Fruit fly (Drosophila melanogaster) whole organism, prepupa: Measurements from ENCODE around the gene cerv.

Experiments used
- Blimp-1 ChIP-seq: fragments of 200-800 bp; sonication (Bioruptor generic); optimal IDR thresholded peaks from 3 replicates; lab custom pipeline; 2017; ENCODE audit warnings: missing biosample characterization, missing genetic modification characterization, mild to moderate bottlenecking, moderate library complexity, missing genetic modification reagents
- CG10631 ChIP-seq: fragments of 200-800 bp; sonication (Bioruptor generic); optimal IDR thresholded peaks from 2 replicates; lab custom pipeline; 2016; ENCODE audit warnings: missing biosample characterization, missing genetic modification characterization
- CG11294 ChIP-seq: fragments of 200-800 bp; sonication (Bioruptor generic); IDR thresholded peaks from 2 replicates; pipeline ENCODE4 v1.3.6; 2022; ENCODE audit warnings: missing biosample characterization, missing genetic modification characterization
- CG11762 ChIP-seq: fragments of 200-800 bp; sonication (Bioruptor generic); optimal IDR thresholded peaks from 3 replicates; lab custom pipeline; 2016; ENCODE audit warnings: missing biosample characterization, missing genetic modification characterization; ENCODE audit not compliant: insufficient read depth
- CG11902 ChIP-seq: fragments of 200-800 bp; sonication (Bioruptor generic); optimal IDR thresholded peaks from 3 replicates; lab custom pipeline; 2016; ENCODE audit warnings: missing biosample characterization, missing genetic modification characterization
- CG15336 ChIP-seq: fragments of 200-800 bp; sonication (Bioruptor generic); IDR thresholded peaks from 2 replicates; pipeline ENCODE4 v1.3.6; 2022; ENCODE audit warnings: missing biosample characterization, missing genetic modification characterization
- CG3032 ChIP-seq: fragments of 200-800 bp; optimal IDR thresholded peaks from 2 replicates; lab custom pipeline; 2019; ENCODE audit warnings: missing biosample characterization, mild to moderate bottlenecking, missing genetic modification characterization, moderate library complexity
- CG31627 ChIP-seq: fragments of 200-800 bp; sonication (Bioruptor generic); optimal IDR thresholded peaks from 3 replicates; lab custom pipeline; 2016; ENCODE audit warnings: missing biosample characterization, missing genetic modification characterization
- CG32006 ChIP-seq: fragments of 200-800 bp; sonication (Bioruptor generic); optimal IDR thresholded peaks from 3 replicates; lab custom pipeline; 2017; ENCODE audit warnings: missing biosample characterization, mild to moderate bottlenecking, missing genetic modification characterization
- CG34406 ChIP-seq: fragments of 200-800 bp; sonication (Bioruptor generic); optimal IDR thresholded peaks from 3 replicates; lab custom pipeline; 2016; ENCODE audit warnings: missing biosample characterization, missing genetic modification characterization
- CG3919 ChIP-seq: fragments of 200-800 bp; sonication (Bioruptor generic); optimal IDR thresholded peaks from 3 replicates; lab custom pipeline; 2016; ENCODE audit warnings: missing biosample characterization, missing genetic modification characterization
- CG4318 ChIP-seq: fragments of 200-800 bp; sonication (Bioruptor generic); optimal IDR thresholded peaks from 3 replicates; lab custom pipeline; 2017; ENCODE audit warnings: missing biosample characterization, mild to moderate bottlenecking, missing genetic modification characterization
- CG6163 ChIP-seq: fragments of 200-800 bp; sonication (Bioruptor generic); IDR thresholded peaks from 3 replicates; pipeline ENCODE4 v1.3.6; 2022; ENCODE audit warnings: missing biosample characterization, missing genetic modification characterization
- CG6276 ChIP-seq: fragments of 200-800 bp; sonication (Bioruptor generic); optimal IDR thresholded peaks from 2 replicates; lab custom pipeline; 2017; ENCODE audit warnings: missing biosample characterization, mild to moderate bottlenecking, missing genetic modification characterization
- CG6808 ChIP-seq: fragments of 200-800 bp; sonication (Bioruptor generic); optimal IDR thresholded peaks from 3 replicates; lab custom pipeline; 2017; ENCODE audit warnings: missing biosample characterization, missing genetic modification characterization, mild to moderate bottlenecking, moderate library complexity, missing genetic modification reagents
- CG6854 ChIP-seq: fragments of 200-800 bp; sonication (Bioruptor generic); optimal IDR thresholded peaks from 2 replicates; lab custom pipeline; 2017; ENCODE audit warnings: missing biosample characterization, mild to moderate bottlenecking, missing genetic modification characterization
- CG7368 ChIP-seq: fragments of 200-800 bp; sonication (Bioruptor generic); optimal IDR thresholded peaks from 3 replicates; lab custom pipeline; 2016; ENCODE audit warnings: missing biosample characterization, missing genetic modification characterization
- CG8119 ChIP-seq: fragments of 200-800 bp; sonication (Bioruptor generic); IDR thresholded peaks from 3 replicates; pipeline ENCODE4 v1.3.6; 2022; ENCODE audit warnings: missing biosample characterization, missing genetic modification characterization
- CG8319 ChIP-seq: fragments of 200-800 bp; sonication (Bioruptor generic); optimal IDR thresholded peaks from 3 replicates; lab custom pipeline; 2016; ENCODE audit warnings: missing biosample characterization, missing genetic modification characterization
- CG8632 ChIP-seq: fragments of 200-800 bp; sonication (Bioruptor generic); optimal IDR thresholded peaks from 3 replicates; lab custom pipeline; 2016; ENCODE audit warnings: missing biosample characterization, missing genetic modification characterization
- CG9139 ChIP-seq: fragments of 200-800 bp; sonication (Bioruptor generic); optimal IDR thresholded peaks from 3 replicates; lab custom pipeline; 2017; ENCODE audit warnings: missing biosample characterization, mild to moderate bottlenecking, missing genetic modification characterization
- Eip75B ChIP-seq: fragments of 200-800 bp; sonication (Bioruptor generic); optimal IDR thresholded peaks from 3 replicates; lab custom pipeline; 2016; ENCODE audit warnings: missing biosample characterization, missing genetic modification characterization
- Eip93F ChIP-seq: fragments of 200-800 bp; sonication (Bioruptor generic); optimal IDR thresholded peaks from 2 replicates; lab custom pipeline; 2016; ENCODE audit warnings: missing biosample characterization, mild to moderate bottlenecking, missing genetic modification characterization
- Ets21C ChIP-seq: fragments of 200-800 bp; sonication (Bioruptor generic); optimal IDR thresholded peaks from 3 replicates; lab custom pipeline; 2016; ENCODE audit warnings: missing biosample characterization, missing genetic modification characterization
- Ets96B ChIP-seq: fragments of 200-800 bp; optimal IDR thresholded peaks from 2 replicates; lab custom pipeline; 2019; ENCODE audit warnings: missing biosample characterization, mild to moderate bottlenecking, missing genetic modification characterization, moderate library complexity
- Hr39 ChIP-seq: fragments of 200-800 bp; sonication (Bioruptor generic); optimal IDR thresholded peaks from 2 replicates; lab custom pipeline; 2016; ENCODE audit warnings: missing biosample characterization, missing genetic modification characterization
- Lpt ChIP-seq: fragments of 200-800 bp; sonication (Bioruptor generic); optimal IDR thresholded peaks from 3 replicates; lab custom pipeline; 2016; ENCODE audit warnings: missing biosample characterization, missing genetic modification characterization
- Met ChIP-seq: fragments of 200-800 bp; sonication (Bioruptor generic); optimal IDR thresholded peaks from 3 replicates; lab custom pipeline; 2016; ENCODE audit warnings: missing biosample characterization, missing genetic modification characterization
- Smox ChIP-seq: fragments of 200-800 bp; sonication (Bioruptor generic); optimal IDR thresholded peaks from 3 replicates; lab custom pipeline; 2016; ENCODE audit warnings: missing biosample characterization, missing genetic modification characterization
- Sox14 ChIP-seq: fragments of 200-800 bp; sonication (Bioruptor generic); optimal IDR thresholded peaks from 3 replicates; lab custom pipeline; 2016; ENCODE audit warnings: missing biosample characterization, missing genetic modification characterization
- achi ChIP-seq: fragments of 200-800 bp; sonication (Bioruptor generic); optimal IDR thresholded peaks from 3 replicates; lab custom pipeline; 2016; ENCODE audit warnings: missing biosample characterization, missing genetic modification characterization
- cyc ChIP-seq: fragments of 200-800 bp; sonication (Bioruptor generic); optimal IDR thresholded peaks from 3 replicates; lab custom pipeline; 2016; ENCODE audit warnings: missing biosample characterization, missing genetic modification characterization
- dac ChIP-seq: fragments of 200-800 bp; sonication (Bioruptor generic); optimal IDR thresholded peaks from 2 replicates; lab custom pipeline; 2017; ENCODE audit warnings: missing biosample characterization, mild to moderate bottlenecking, missing genetic modification characterization
- dsx ChIP-seq: fragments of 200-800 bp; optimal IDR thresholded peaks from 3 replicates; lab custom pipeline; 2019; ENCODE audit warnings: missing biosample characterization, mild to moderate bottlenecking, missing genetic modification characterization, moderate library complexity; ENCODE audit not compliant: poor library complexity, severe bottlenecking
- eg ChIP-seq: fragments of 200-800 bp; sonication (Bioruptor generic); IDR thresholded peaks from 3 replicates; pipeline ENCODE4 v1.3.6; 2022; ENCODE audit warnings: missing biosample characterization, missing genetic modification characterization
- esn ChIP-seq: fragments of 200-800 bp; sonication (Bioruptor generic); optimal IDR thresholded peaks from 2 replicates; lab custom pipeline; 2016; ENCODE audit warnings: missing biosample characterization, mild to moderate bottlenecking, missing genetic modification characterization, moderate library complexity
- fd59A ChIP-seq: fragments of 200-800 bp; sonication (Bioruptor generic); optimal IDR thresholded peaks from 2 replicates; lab custom pipeline; 2017; ENCODE audit warnings: missing biosample characterization, mild to moderate bottlenecking, missing genetic modification characterization, missing genetic modification reagents
- fd85E ChIP-seq: fragments of 200-800 bp; sonication (Bioruptor generic); optimal IDR thresholded peaks from 3 replicates; lab custom pipeline; 2016; ENCODE audit warnings: missing biosample characterization, missing genetic modification characterization
- fkh ChIP-seq: fragments of 200-800 bp; sonication (Bioruptor generic); optimal IDR thresholded peaks from 3 replicates; lab custom pipeline; 2017; ENCODE audit warnings: missing biosample characterization, mild to moderate bottlenecking, missing genetic modification characterization, moderate library complexity
- lz ChIP-seq: fragments of 200-800 bp; sonication (Bioruptor generic); optimal IDR thresholded peaks from 3 replicates; lab custom pipeline; 2016; ENCODE audit warnings: missing biosample characterization, missing genetic modification characterization
- net ChIP-seq: fragments of 200-800 bp; sonication (Bioruptor generic); optimal IDR thresholded peaks from 3 replicates; lab custom pipeline; 2016; ENCODE audit warnings: missing biosample characterization, missing genetic modification characterization
- pdm3 ChIP-seq: fragments of 200-800 bp; sonication (Bioruptor generic); optimal IDR thresholded peaks from 3 replicates; lab custom pipeline; 2016; ENCODE audit warnings: missing biosample characterization, missing genetic modification characterization
- salr ChIP-seq, 2 experiments: fragments of 200-800 bp; sonication (Bioruptor generic); optimal IDR thresholded peaks; 3 replicates each; lab custom pipeline; 2016 to 2018; ENCODE audit warnings: missing biosample characterization in 2 of 2, missing genetic modification characterization in 2 of 2, mild to moderate bottlenecking in 1 of 2
- ss ChIP-seq, 2 experiments: fragments of 200-800 bp; sonication (Bioruptor generic); optimal IDR thresholded peaks; 2 replicates in 1 of 2; 3 replicates in 1 of 2; lab custom pipeline; 2017 to 2018; ENCODE audit warnings: mild to moderate bottlenecking in 2 of 2, missing biosample characterization in 2 of 2, missing genetic modification characterization in 2 of 2, moderate library complexity in 1 of 2
- svp ChIP-seq: fragments of 200-800 bp; sonication (Bioruptor generic); peaks from one replicate; lab custom pipeline; 2016; ENCODE audit warnings: missing biosample characterization, missing genetic modification characterization
- topi ChIP-seq: fragments of 200-800 bp; sonication (Bioruptor generic); optimal IDR thresholded peaks from 3 replicates; lab custom pipeline; 2016; ENCODE audit warnings: missing biosample characterization, missing genetic modification characterization
- vri ChIP-seq: fragments of 200-800 bp; sonication (Bioruptor generic); optimal IDR thresholded peaks from 3 replicates; lab custom pipeline; 2016; ENCODE audit warnings: missing biosample characterization, mild to moderate bottlenecking, missing genetic modification characterization

cerv gene

DNA sequence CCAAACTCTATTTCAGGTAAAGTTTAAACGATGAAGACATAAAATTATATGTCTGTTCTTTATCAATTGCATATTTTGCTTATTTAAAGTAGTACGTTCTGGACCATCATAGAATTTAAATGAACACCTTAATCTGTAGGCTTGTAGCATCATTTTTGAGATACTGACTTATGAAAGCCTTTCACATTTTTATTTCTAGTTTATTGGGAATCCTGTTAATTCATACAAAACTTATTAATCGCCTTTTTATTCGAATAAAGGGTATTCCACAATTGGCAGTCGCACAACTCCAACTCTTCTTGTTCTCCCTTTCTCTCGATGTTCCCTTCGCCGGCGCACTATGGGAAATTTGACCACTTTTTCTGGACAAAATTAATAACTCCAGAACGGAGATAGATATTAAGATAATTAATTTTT is 25.5 kb downstream of the cerv start (continued):
- TF ChIP-seq Smox (GFP tag; lab: Kevin White, UChicago), result peak; percentile 50
- TF ChIP-seq svp (GFP tag; lab: Kevin White, UChicago), result peak; percentile 79
- TF ChIP-seq Ets21C (GFP tag; lab: Kevin White, UChicago), result peak; percentile 18
- 0 out of 3 replicates have a peak, but pooled peaks have one; percentile 23 for TF ChIP-seq CG6163
- TF ChIP-seq Met, result peak; percentile 48
- TF ChIP-seq salr (GFP tag; optimal IDR thresholded peaks at IDR 0.05; lab: Kevin White, UChicago), result peak in 1 of 2 experiments; percentile 48
- peak; percentile 9 for TF ChIP-seq CG6276
- peak; percentile 13 for TF ChIP-seq CG11902
- no peak for TF ChIP-seq CG15336 (GFP tag; lab: Robert Waterston, UW)
- TF ChIP-seq Sox14 (GFP tag; lab: Kevin White, UChicago), result peak; percentile 60
- no peak for TF ChIP-seq Eip93F (GFP tag; lab: Kevin White, UChicago)
- peak; percentile 33 for TF ChIP-seq cyc
- TF ChIP-seq Eip75B, result peak; percentile 73
- TF ChIP-seq CG8319, result no peak
- TF ChIP-seq Lpt (GFP tag; lab: Kevin White, UChicago), result no peak
- TF ChIP-seq ss (GFP tag; optimal IDR thresholded peaks at IDR 0.05; lab: Kevin White, UChicago), result peak; percentile 16 to 67
- TF ChIP-seq vri (GFP tag; lab: Kevin White, UChicago), result peak; percentile 7
- TF ChIP-seq CG9139 (GFP tag; lab: Kevin White, UChicago), result no peak
- peak; percentile 29 for TF ChIP-seq CG34406 (GFP tag; lab: Kevin White, UChicago)
- no peak for TF ChIP-seq CG11294 (GFP tag; lab: Robert Waterston, UW)
- TF ChIP-seq CG11762, result peak; percentile 33

DNA sequence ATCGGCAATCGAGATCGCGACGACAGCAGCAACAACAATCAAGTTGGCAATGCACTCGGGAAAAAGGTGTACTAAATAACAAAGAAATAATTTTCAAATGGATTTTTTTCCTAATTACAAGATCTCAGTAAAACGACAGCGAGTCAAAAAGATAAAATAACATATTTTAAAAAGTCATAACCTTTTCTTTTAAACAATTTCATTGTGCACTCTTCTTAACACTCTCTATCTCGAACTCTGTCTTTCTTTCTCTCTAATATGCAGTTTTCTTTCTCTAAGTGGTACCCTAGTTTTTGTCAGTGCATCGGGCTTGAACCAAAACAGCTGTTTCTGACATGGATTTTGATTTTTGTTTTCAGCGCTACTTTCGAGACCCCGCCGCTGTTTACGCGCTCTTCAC is 28.9 kb downstream of the cerv start:
- TF ChIP-seq CG32006 (GFP tag; lab: Kevin White, UChicago), result peak; percentile 84
- peak; percentile 30 for TF ChIP-seq CG3032 (tag; lab: Kevin White, UChicago)
- TF ChIP-seq Ets21C (GFP tag; lab: Kevin White, UChicago), result peak; percentile 30
- peak; percentile 17 for TF ChIP-seq CG7368 (GFP tag; lab: Kevin White, UChicago)
- no peak for TF ChIP-seq CG6854
- peak; percentile 80 for TF ChIP-seq svp (GFP tag; lab: Kevin White, UChicago)
- peak; percentile 10 for TF ChIP-seq Ets96B
- TF ChIP-seq net (GFP tag; lab: Kevin White, UChicago), result peak; percentile 61
- no peak for TF ChIP-seq CG6808 (GFP tag; lab: Kevin White, UChicago)
- TF ChIP-seq CG6276, result peak; percentile 79
- peak; percentile 74 for TF ChIP-seq CG6163
- TF ChIP-seq CG4318 (GFP tag; lab: Kevin White, UChicago), result peak; percentile 72
- TF ChIP-seq CG34406 (GFP tag; lab: Kevin White, UChicago), result peak; percentile 32
- no peak for TF ChIP-seq fd85E (GFP tag; lab: Kevin White, UChicago)
- peak; percentile 83 for TF ChIP-seq CG8119 (GFP tag; lab: Robert Waterston, UW)
- TF ChIP-seq Met, result peak; percentile 70
- peak; percentile 63 for TF ChIP-seq lz (GFP tag; lab: Kevin White, UChicago)
- TF ChIP-seq cyc, result peak; percentile 68
- peak; percentile 12 for TF ChIP-seq Blimp-1 (GFP tag; lab: Kevin White, UChicago)
- TF ChIP-seq esn (GFP tag; lab: Kevin White, UChicago), result peak; percentile 68
- peak; percentile 29 for TF ChIP-seq CG8632 (GFP tag; lab: Kevin White, UChicago)
- peak; percentile 15 for TF ChIP-seq fkh
- peak in 1 of 2 experiments; percentile 37 for TF ChIP-seq salr (GFP tag; optimal IDR thresholded peaks at IDR 0.05; lab: Kevin White, UChicago)
- peak; percentile 40 for TF ChIP-seq dac (GFP tag; lab: Kevin White, UChicago)
- TF ChIP-seq CG11762, result peak; percentile 25
- TF ChIP-seq achi (GFP tag; lab: Kevin White, UChicago), result peak; percentile 60
- TF ChIP-seq CG9139 (GFP tag; lab: Kevin White, UChicago), result no peak
- TF ChIP-seq fd59A (GFP tag; lab: Kevin White, UChicago), result peak; percentile 4
- peak; percentile 67 for TF ChIP-seq topi (GFP tag; lab: Kevin White, UChicago)
- peak; percentile 64 for TF ChIP-seq Hr39 (GFP tag; lab: Kevin White, UChicago)
- peak; percentile 63; the same call in 1 of the 2 replicates for TF ChIP-seq CG11294 (GFP tag; lab: Robert Waterston, UW)
- TF ChIP-seq CG15336 (GFP tag; lab: Robert Waterston, UW), result peak; percentile 77
- TF ChIP-seq Lpt (GFP tag; lab: Kevin White, UChicago), result peak; percentile 41
- TF ChIP-seq CG10631, result peak; percentile 52
- TF ChIP-seq CG31627, result peak; percentile 72
- peak; percentile 4 for TF ChIP-seq dsx (GFP tag; lab: Kevin White, UChicago)
- peak; percentile 55 for TF ChIP-seq CG3919 (GFP tag; lab: Kevin White, UChicago)
- peak; percentile 30 for TF ChIP-seq CG11902
- TF ChIP-seq pdm3 (GFP tag; lab: Kevin White, UChicago), result peak; percentile 59
- TF ChIP-seq eg (GFP tag; lab: Robert Waterston, UW), result peak; percentile 83
- peak; percentile 52 for TF ChIP-seq Eip75B
